Fruit fly (Drosophila melanogaster) whole organism, embryonic: ENCODE measurements around the gene Drgx.

ENCODE experiments used
- CG4424 ChIP-seq: fragments of 200-800 bp; sonication (Bioruptor generic); optimal IDR thresholded peaks from 3 replicates; lab custom pipeline; 2016; ENCODE audit warnings: missing biosample characterization, missing genetic modification characterization
- CG7928 ChIP-seq: fragments of 200-800 bp; sonication (Bioruptor generic); optimal IDR thresholded peaks from 2 replicates; lab custom pipeline; 2017; ENCODE audit warnings: missing biosample characterization, mild to moderate bottlenecking, missing genetic modification characterization
- da ChIP-seq: fragments of 200-800 bp; sonication (Bioruptor generic); optimal IDR thresholded peaks from 2 replicates; lab custom pipeline; 2016; ENCODE audit warnings: missing biosample characterization, missing genetic modification characterization
- lbe ChIP-seq: fragments of 200-800 bp; sonication (Bioruptor generic); optimal IDR thresholded peaks from 2 replicates; lab custom pipeline; 2016; ENCODE audit warnings: missing biosample characterization, mild to moderate bottlenecking, missing genetic modification characterization
- tx ChIP-seq: fragments of 200-800 bp; sonication (Bioruptor generic); optimal IDR thresholded peaks from 2 replicates; lab custom pipeline; 2016; ENCODE audit warnings: missing biosample characterization, missing genetic modification characterization

- no peak for TF ChIP-seq tx (GFP tag; lab: Kevin White, UChicago)
- TF ChIP-seq CG4424 = no peak
- TF ChIP-seq lbe (GFP tag; lab: Kevin White, UChicago) = no peak
- no peak for TF ChIP-seq da (GFP tag; lab: Kevin White, UChicago)
- TF ChIP-seq CG7928 (GFP tag; lab: Kevin White, UChicago) = no peak
These were observed 68.5 kb downstream of the Drgx start for dm6 chr2L:3731055-3731454.
